Worm (Caenorhabditis elegans) whole organism, young adult: Measurements from ENCODE around the gene str-158.

Experiments used
- B0261.1 ChIP-seq: sonication (generic microtip); optimal IDR thresholded peaks from 2 replicates; lab custom pipeline; 2016; ENCODE audit warnings: mild to moderate bottlenecking, missing genetic modification characterization, moderate library complexity, missing compliant biosample characterization
- C06A6.2 ChIP-seq: fragments of 200-800 bp; sonication (Bioruptor generic); conservative IDR thresholded peaks from 2 replicates; pipeline ENCODE4 v1.3.6; 2022; ENCODE audit warnings: missing genetic modification characterization, missing compliant biosample characterization
- D2030.7 ChIP-seq: fragments of 200-800 bp; sonication (Bioruptor generic); IDR thresholded peaks from 2 replicates; pipeline ENCODE4 v1.3.6; 2022; ENCODE audit warnings: missing genetic modification reagents, missing genetic modification characterization, missing compliant biosample characterization
- F23B12.7 ChIP-seq: sonication (generic microtip); optimal IDR thresholded peaks from 2 replicates; lab custom pipeline; 2017; ENCODE audit warnings: missing genetic modification characterization, mild to moderate bottlenecking, missing compliant biosample characterization, antibody characterized with exemption, moderate library complexity; ENCODE audit not compliant: insufficient read depth
- F57C9.4 ChIP-seq: sonication (generic microtip); optimal IDR thresholded peaks from 2 replicates; lab custom pipeline; 2017; ENCODE audit warnings: mild to moderate bottlenecking, missing genetic modification characterization, missing compliant biosample characterization
- K11D2.4 ChIP-seq: fragments of 200-800 bp; sonication (Bioruptor generic); IDR thresholded peaks from 2 replicates; pipeline ENCODE4 v1.3.6; 2022; ENCODE audit warnings: missing genetic modification reagents, missing genetic modification characterization, missing compliant biosample characterization
- T07F8.4 ChIP-seq: sonication (generic microtip); optimal IDR thresholded peaks from 2 replicates; lab custom pipeline; 2016; ENCODE audit warnings: mild to moderate bottlenecking, missing genetic modification characterization, moderate library complexity, missing compliant biosample characterization
- Y56A3A.18 ChIP-seq: fragments of 200-800 bp; sonication (Bioruptor generic); IDR thresholded peaks from 2 replicates; pipeline ENCODE4 v1.3.6; 2022; ENCODE audit warnings: missing genetic modification reagents, missing genetic modification characterization, missing compliant biosample characterization
- Y79H2A.3 ChIP-seq: fragments of 200-800 bp; sonication (Bioruptor generic); conservative IDR thresholded peaks from 2 replicates; pipeline ENCODE4 v1.3.6; 2022; ENCODE audit warnings: missing genetic modification reagents, missing genetic modification characterization, missing compliant biosample characterization
- attf-3 ChIP-seq: fragments of 200-800 bp; sonication (Bioruptor generic); conservative IDR thresholded peaks from 2 replicates; pipeline ENCODE4 v1.3.6; 2022; ENCODE audit warnings: missing genetic modification reagents, missing genetic modification characterization, missing compliant biosample characterization
- attf-5 ChIP-seq: fragments of 200-800 bp; sonication (Bioruptor generic); optimal IDR thresholded peaks from 2 replicates; lab custom pipeline; 2018; ENCODE audit warnings: mild to moderate bottlenecking, missing genetic modification characterization, missing compliant biosample characterization
- cebp-1 ChIP-seq, 2 experiments: fragments of 200-800 bp in 1 of 2; sonication (Bioruptor generic) in 1 of 2; sonication (generic microtip) in 1 of 2; IDR thresholded peaks in 1 of 2; optimal IDR thresholded peaks in 1 of 2; 2 replicates each; pipeline versions ENCODE4 v1.3.6 to Lab custom; 2017 to 2022; ENCODE audit warnings: missing compliant biosample characterization in 2 of 2, missing genetic modification characterization in 2 of 2, mild to moderate bottlenecking in 1 of 2, missing genetic modification reagents in 1 of 2, moderate library complexity in 1 of 2
- ceh-40 ChIP-seq: fragments of 200-800 bp; sonication (Bioruptor generic); IDR thresholded peaks from 2 replicates; pipeline ENCODE4 v1.3.6; 2022; ENCODE audit warnings: missing genetic modification characterization, missing compliant biosample characterization
- ceh-91 ChIP-seq: fragments of 200-800 bp; sonication (Bioruptor generic); IDR thresholded peaks from 2 replicates; pipeline ENCODE4 v1.3.6; 2022; ENCODE audit warnings: missing genetic modification reagents, missing genetic modification characterization, missing compliant biosample characterization
- egl-18 ChIP-seq: fragments of 200-800 bp; sonication (Bioruptor generic); IDR thresholded peaks from 2 replicates; pipeline ENCODE4 v1.3.6; 2022; ENCODE audit warnings: missing genetic modification reagents, missing genetic modification characterization, missing compliant biosample characterization
- gei-17 ChIP-seq: fragments of 200-800 bp; sonication (Bioruptor generic); optimal IDR thresholded peaks from 2 replicates; lab custom pipeline; 2018; ENCODE audit warnings: mild to moderate bottlenecking, missing genetic modification characterization, missing compliant biosample characterization
- him-1 ChIP-seq: sonication (generic microtip); optimal IDR thresholded peaks from 2 replicates; lab custom pipeline; 2016; ENCODE audit warnings: missing genotype, missing genetic modification reagents, missing genetic modification characterization, missing compliant biosample characterization
- hlh-12 ChIP-seq: sonication (generic microtip); optimal IDR thresholded peaks from 2 replicates; lab custom pipeline; 2016; ENCODE audit warnings: missing genetic modification characterization, missing compliant biosample characterization
- hsf-1 ChIP-seq: fragments of 200-800 bp; sonication (Bioruptor generic); IDR thresholded peaks from 2 replicates; pipeline ENCODE4 v1.3.6; 2022; ENCODE audit warnings: missing genetic modification reagents, missing genetic modification characterization, missing compliant biosample characterization
- let-526 ChIP-seq: fragments of 200-800 bp; sonication (Bioruptor generic); IDR thresholded peaks from 2 replicates; pipeline ENCODE4 v1.3.6; 2022; ENCODE audit warnings: missing genetic modification reagents, missing genetic modification characterization, missing compliant biosample characterization
- lin-35 ChIP-seq, 3 experiments: fragments of 150-350 bp in 2 of 3; sonication (generic microtip) in 1 of 3; optimal IDR thresholded peaks; 2 replicates each; lab custom pipeline; 2014 to 2018; ENCODE audit warnings: missing biosample characterization in 3 of 3, missing genetic modification characterization in 3 of 3, missing genetic modification reagents in 3 of 3
- lsl-1 ChIP-seq: fragments of 200-800 bp; sonication (Bioruptor generic); optimal IDR thresholded peaks from 2 replicates; lab custom pipeline; 2018; ENCODE audit warnings: mild to moderate bottlenecking, missing genetic modification characterization, moderate library complexity, missing compliant biosample characterization
- madf-10 ChIP-seq: sonication (generic microtip); optimal IDR thresholded peaks from 2 replicates; lab custom pipeline; 2016; ENCODE audit warnings: mild to moderate bottlenecking, missing genetic modification characterization, missing compliant biosample characterization
- madf-3 ChIP-seq: fragments of 200-800 bp; sonication (Bioruptor generic); IDR thresholded peaks from 2 replicates; pipeline ENCODE4 v1.3.6; 2022; ENCODE audit warnings: missing genetic modification reagents, missing genetic modification characterization, missing compliant biosample characterization
- madf-6 ChIP-seq: fragments of 200-800 bp; sonication (Bioruptor generic); IDR thresholded peaks from 2 replicates; pipeline ENCODE4 v1.3.6; 2022; ENCODE audit warnings: missing genetic modification reagents, missing genetic modification characterization, missing compliant biosample characterization
- nfya-1 ChIP-seq: sonication (generic microtip); optimal IDR thresholded peaks from 2 replicates; lab custom pipeline; 2017; ENCODE audit warnings: antibody characterized with exemption, missing compliant biosample characterization, missing genetic modification characterization, borderline replicate concordance; ENCODE audit not compliant: insufficient read depth
- nfya-2 ChIP-seq: fragments of 200-800 bp; sonication (Bioruptor generic); IDR thresholded peaks from 2 replicates; pipeline ENCODE4 v1.3.6; 2022; ENCODE audit warnings: missing genetic modification reagents, missing genetic modification characterization, missing compliant biosample characterization
- nfyb-1 ChIP-seq: fragments of 200-800 bp; sonication (Bioruptor generic); IDR thresholded peaks from 2 replicates; pipeline ENCODE4 v1.3.6; 2022; ENCODE audit warnings: missing genetic modification reagents, missing genetic modification characterization, missing compliant biosample characterization
- snpc-1.3 ChIP-seq: sonication (generic microtip); optimal IDR thresholded peaks from 2 replicates; lab custom pipeline; 2017; ENCODE audit warnings: missing genetic modification characterization, mild to moderate bottlenecking, missing compliant biosample characterization, antibody characterized with exemption, moderate library complexity, missing genotype, missing genetic modification reagents; ENCODE audit not compliant: insufficient read depth
- snpc-3.4 ChIP-seq: sonication (generic microtip); optimal IDR thresholded peaks from 2 replicates; lab custom pipeline; 2017; ENCODE audit warnings: missing genetic modification characterization, mild to moderate bottlenecking, missing compliant biosample characterization, antibody characterized with exemption, moderate library complexity, missing genotype, missing genetic modification reagents
- snpc-4 ChIP-seq, 5 experiments: fragments of 150-350 bp in 1 of 5; sonication (generic microtip) in 4 of 5; optimal IDR thresholded peaks; 2 replicates each; lab custom pipeline; 2014 to 2018; ENCODE audit warnings: missing genetic modification characterization in 5 of 5, missing biosample characterization in 3 of 5, antibody characterized with exemption in 2 of 5, mild to moderate bottlenecking in 2 of 5, missing compliant biosample characterization in 2 of 5, missing genotype in 2 of 5, moderate library complexity in 2 of 5, missing genetic modification reagents in 1 of 5
- ztf-28 ChIP-seq: fragments of 200-800 bp; sonication (Bioruptor generic); IDR thresholded peaks from 2 replicates; pipeline ENCODE4 v1.3.6; 2022; ENCODE audit warnings: missing genetic modification reagents, missing genetic modification characterization, missing compliant biosample characterization

The str-158 gene

ce11 chrIV:4909039-4909438 lies 8.8 kb upstream of the str-158 start, which contains the start of gene str-159:
str-159 (plus strand) TSS chrIV:4909339.
- no peak for TF ChIP-seq nfya-2 (GFP tag; lab: Robert Waterston, UW)
- no peak for TF ChIP-seq F23B12.7 (tag; lab: Kevin White, UChicago)
- no peak for TF ChIP-seq egl-18 (GFP tag; lab: Robert Waterston, UW)
- TF ChIP-seq nfyb-1, result no peak

- TF ChIP-seq ceh-91 (GFP tag; lab: Robert Waterston, UW) (no peak), gei-17 (GFP tag; lab: Kevin White, UChicago) (no peak), madf-3 (no peak), attf-5 (GFP tag; lab: Kevin White, UChicago) (no peak), attf-3 (GFP tag; lab: Robert Waterston, UW) (no peak), lin-35 (GFP tag; optimal IDR thresholded peaks at IDR 0.05; lab: Kevin White, UChicago) (no peak), madf-10 (tag; lab: Kevin White, UChicago) (no peak), cebp-1 (GFP tag; IDR thresholded peaks at IDR 0.05; lab: Robert Waterston, UW) (no peak), cebp-1 (tag; optimal IDR thresholded peaks at IDR 0.05; lab: Kevin White, UChicago) (no peak), lsl-1 (GFP tag; lab: Kevin White, UChicago) (no peak), D2030.7 (no peak), K11D2.4 (GFP tag; lab: Robert Waterston, UW) (no peak), T07F8.4 (tag; lab: Kevin White, UChicago) (no peak), F57C9.4 (no peak), Y79H2A.3 (GFP tag; lab: Robert Waterston, UW) (no peak), snpc-3.4 (tag; lab: Kevin White, UChicago) (no peak), snpc-1.3 (tag; lab: Kevin White, UChicago) (no peak), madf-6 (GFP tag; lab: Robert Waterston, UW) (no peak)
Measured at ce11 chrIV:4913090-4913489, 4.8 kb upstream of the str-158 start, which contains the start of gene str-156. str-156 (plus strand) TSS chrIV:4913390.

ce11 chrIV:4915689-4916088 lies 2.2 kb upstream of the str-158 start, which contains the start of gene str-155:
str-155 (plus strand) TSS chrIV:4915989.
- TF ChIP-seq ztf-28, result no peak
- no peak for TF ChIP-seq hlh-12 (tag; lab: Kevin White, UChicago)
- no peak for TF ChIP-seq him-1
- TF ChIP-seq lin-35 (GFP tag; optimal IDR thresholded peaks at IDR 0.05; lab: Kevin White, UChicago), result no peak
- TF ChIP-seq B0261.1 (tag; lab: Kevin White, UChicago), result no peak
- TF ChIP-seq Y56A3A.18 (GFP tag; lab: Robert Waterston, UW), result no peak
- no peak for TF ChIP-seq C06A6.2 (GFP tag; lab: Robert Waterston, UW)
- no peak for TF ChIP-seq let-526 (GFP tag; lab: Robert Waterston, UW)
- TF ChIP-seq snpc-4 (GFP tag; optimal IDR thresholded peaks at IDR 0.05; lab: Kevin White, UChicago), result no peak
- TF ChIP-seq snpc-4 (tag; optimal IDR thresholded peaks at IDR 0.05; lab: Kevin White, UChicago), result no peak
- no peak for TF ChIP-seq nfyb-1
- no peak for TF ChIP-seq nfya-1 (tag; lab: Kevin White, UChicago)

- TF ChIP-seq ceh-40 (GFP tag; lab: Robert Waterston, UW) (peak; percentile 85; the same call in 1 of the 2 replicates), hsf-1 (GFP tag; lab: Robert Waterston, UW) (peak; percentile 97)
Measured at ce11 chrIV:4920595-4920994, 2.7 kb downstream of the str-158 start.
